Fruit fly (Drosophila melanogaster): ENCODE results near the gene chico.

DNA sequence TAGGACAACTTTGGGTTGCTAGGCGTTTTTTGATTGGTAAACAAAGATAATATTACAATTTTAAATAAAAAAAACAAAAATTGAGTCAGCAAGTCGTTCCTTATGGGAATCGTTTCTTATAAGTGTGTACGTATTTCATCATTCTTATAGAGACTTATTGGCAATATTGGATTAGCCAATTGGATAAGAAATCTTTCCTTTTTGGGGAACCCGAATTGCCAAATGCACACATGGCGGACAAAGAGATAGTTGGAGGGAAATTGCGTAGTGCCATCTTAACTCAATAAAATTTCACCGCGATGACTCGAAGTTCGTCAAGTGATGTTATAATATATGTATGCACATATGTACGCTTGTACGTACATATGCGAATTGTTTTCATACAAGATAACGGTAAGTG, 44.4 kb upstream of the chico start:
- TF ChIP-seq usp (GFP tag; optimal IDR thresholded peaks at IDR 0.05) (no peak), CG8478 (optimal IDR thresholded peaks at IDR 0.05) (no peak), pan (optimal IDR thresholded peaks at IDR 0.05) (no peak), Dll (optimal IDR thresholded peaks at IDR 0.05) (no peak), EcR (GFP tag; optimal IDR thresholded peaks at IDR 0.05) (no peak), psq (optimal IDR thresholded peaks at IDR 0.05) (no peak)
